Fruit fly (Drosophila melanogaster) whole organism, prepupa: ENCODE measurements around the gene Cpr65Eb.

Source experiments
- Blimp-1 ChIP-seq: fragments of 200-800 bp; sonication (Bioruptor generic); optimal IDR thresholded peaks from 3 replicates; lab custom pipeline; 2017; ENCODE audit warnings: missing biosample characterization, missing genetic modification characterization, mild to moderate bottlenecking, moderate library complexity, missing genetic modification reagents
- CG10669 ChIP-seq: fragments of 200-800 bp; sonication (Bioruptor generic); optimal IDR thresholded peaks from 3 replicates; lab custom pipeline; 2018; ENCODE audit warnings: missing biosample characterization, mild to moderate bottlenecking, missing genetic modification characterization, moderate library complexity
- CG11294 ChIP-seq: fragments of 200-800 bp; sonication (Bioruptor generic); IDR thresholded peaks from 2 replicates; pipeline ENCODE4 v1.3.6; 2022; ENCODE audit warnings: missing biosample characterization, missing genetic modification characterization
- CG11762 ChIP-seq: fragments of 200-800 bp; sonication (Bioruptor generic); optimal IDR thresholded peaks from 3 replicates; lab custom pipeline; 2016; ENCODE audit warnings: missing biosample characterization, missing genetic modification characterization; ENCODE audit not compliant: insufficient read depth
- CG11902 ChIP-seq: fragments of 200-800 bp; sonication (Bioruptor generic); optimal IDR thresholded peaks from 3 replicates; lab custom pipeline; 2016; ENCODE audit warnings: missing biosample characterization, missing genetic modification characterization
- CG16779 ChIP-seq: fragments of 200-800 bp; sonication (Bioruptor generic); optimal IDR thresholded peaks from 3 replicates; lab custom pipeline; 2017; ENCODE audit warnings: missing biosample characterization, mild to moderate bottlenecking, missing genetic modification characterization
- CG3032 ChIP-seq: fragments of 200-800 bp; optimal IDR thresholded peaks from 2 replicates; lab custom pipeline; 2019; ENCODE audit warnings: missing biosample characterization, mild to moderate bottlenecking, missing genetic modification characterization, moderate library complexity
- CG31627 ChIP-seq: fragments of 200-800 bp; sonication (Bioruptor generic); optimal IDR thresholded peaks from 3 replicates; lab custom pipeline; 2016; ENCODE audit warnings: missing biosample characterization, missing genetic modification characterization
- CG34406 ChIP-seq: fragments of 200-800 bp; sonication (Bioruptor generic); optimal IDR thresholded peaks from 3 replicates; lab custom pipeline; 2016; ENCODE audit warnings: missing biosample characterization, missing genetic modification characterization
- CG3919 ChIP-seq: fragments of 200-800 bp; sonication (Bioruptor generic); optimal IDR thresholded peaks from 3 replicates; lab custom pipeline; 2016; ENCODE audit warnings: missing biosample characterization, missing genetic modification characterization
- CG4318 ChIP-seq: fragments of 200-800 bp; sonication (Bioruptor generic); optimal IDR thresholded peaks from 3 replicates; lab custom pipeline; 2017; ENCODE audit warnings: missing biosample characterization, mild to moderate bottlenecking, missing genetic modification characterization
- CG6163 ChIP-seq: fragments of 200-800 bp; sonication (Bioruptor generic); IDR thresholded peaks from 3 replicates; pipeline ENCODE4 v1.3.6; 2022; ENCODE audit warnings: missing biosample characterization, missing genetic modification characterization
- CG6792 ChIP-seq: fragments of 200-800 bp; sonication (Bioruptor generic); optimal IDR thresholded peaks from 3 replicates; lab custom pipeline; 2016; ENCODE audit warnings: missing biosample characterization, missing genetic modification characterization
- CG6808 ChIP-seq: fragments of 200-800 bp; sonication (Bioruptor generic); optimal IDR thresholded peaks from 3 replicates; lab custom pipeline; 2017; ENCODE audit warnings: missing biosample characterization, missing genetic modification characterization, mild to moderate bottlenecking, moderate library complexity, missing genetic modification reagents
- CG6854 ChIP-seq: fragments of 200-800 bp; sonication (Bioruptor generic); optimal IDR thresholded peaks from 2 replicates; lab custom pipeline; 2017; ENCODE audit warnings: missing biosample characterization, mild to moderate bottlenecking, missing genetic modification characterization
- CG8119 ChIP-seq: fragments of 200-800 bp; sonication (Bioruptor generic); IDR thresholded peaks from 3 replicates; pipeline ENCODE4 v1.3.6; 2022; ENCODE audit warnings: missing biosample characterization, missing genetic modification characterization
- CG8632 ChIP-seq: fragments of 200-800 bp; sonication (Bioruptor generic); optimal IDR thresholded peaks from 3 replicates; lab custom pipeline; 2016; ENCODE audit warnings: missing biosample characterization, missing genetic modification characterization
- CG9139 ChIP-seq: fragments of 200-800 bp; sonication (Bioruptor generic); optimal IDR thresholded peaks from 3 replicates; lab custom pipeline; 2017; ENCODE audit warnings: missing biosample characterization, mild to moderate bottlenecking, missing genetic modification characterization
- Eip78C ChIP-seq: fragments of 200-800 bp; sonication (Bioruptor generic); peaks from one replicate; lab custom pipeline; 2016; ENCODE audit warnings: missing biosample characterization, missing genetic modification characterization
- Eip93F ChIP-seq: fragments of 200-800 bp; sonication (Bioruptor generic); optimal IDR thresholded peaks from 2 replicates; lab custom pipeline; 2016; ENCODE audit warnings: missing biosample characterization, mild to moderate bottlenecking, missing genetic modification characterization
- Ets21C ChIP-seq: fragments of 200-800 bp; sonication (Bioruptor generic); optimal IDR thresholded peaks from 3 replicates; lab custom pipeline; 2016; ENCODE audit warnings: missing biosample characterization, missing genetic modification characterization
- Ets96B ChIP-seq: fragments of 200-800 bp; optimal IDR thresholded peaks from 2 replicates; lab custom pipeline; 2019; ENCODE audit warnings: missing biosample characterization, mild to moderate bottlenecking, missing genetic modification characterization, moderate library complexity
- Gug ChIP-seq: fragments of 200-800 bp; sonication (Bioruptor generic); IDR thresholded peaks from 2 replicates; pipeline ENCODE4 v1.3.6; 2022; ENCODE audit warnings: missing biosample characterization, missing genetic modification characterization
- Hr39 ChIP-seq: fragments of 200-800 bp; sonication (Bioruptor generic); optimal IDR thresholded peaks from 2 replicates; lab custom pipeline; 2016; ENCODE audit warnings: missing biosample characterization, missing genetic modification characterization
- Lpt ChIP-seq: fragments of 200-800 bp; sonication (Bioruptor generic); optimal IDR thresholded peaks from 3 replicates; lab custom pipeline; 2016; ENCODE audit warnings: missing biosample characterization, missing genetic modification characterization
- Met ChIP-seq: fragments of 200-800 bp; sonication (Bioruptor generic); optimal IDR thresholded peaks from 3 replicates; lab custom pipeline; 2016; ENCODE audit warnings: missing biosample characterization, missing genetic modification characterization
- OdsH ChIP-seq: fragments of 200-800 bp; sonication (Bioruptor generic); optimal IDR thresholded peaks from 3 replicates; lab custom pipeline; 2016; ENCODE audit warnings: missing biosample characterization, missing genetic modification characterization
- Smox ChIP-seq: fragments of 200-800 bp; sonication (Bioruptor generic); optimal IDR thresholded peaks from 3 replicates; lab custom pipeline; 2016; ENCODE audit warnings: missing biosample characterization, missing genetic modification characterization
- Sox102F ChIP-seq: fragments of 200-800 bp; sonication (Bioruptor generic); optimal IDR thresholded peaks from 2 replicates; lab custom pipeline; 2016; ENCODE audit warnings: missing biosample characterization, mild to moderate bottlenecking, missing genetic modification characterization
- Sox14 ChIP-seq: fragments of 200-800 bp; sonication (Bioruptor generic); optimal IDR thresholded peaks from 3 replicates; lab custom pipeline; 2016; ENCODE audit warnings: missing biosample characterization, missing genetic modification characterization
- Sox15 ChIP-seq: fragments of 200-800 bp; sonication (Bioruptor generic); optimal IDR thresholded peaks from 3 replicates; lab custom pipeline; 2016; ENCODE audit warnings: missing biosample characterization, missing genetic modification characterization
- achi ChIP-seq: fragments of 200-800 bp; sonication (Bioruptor generic); optimal IDR thresholded peaks from 3 replicates; lab custom pipeline; 2016; ENCODE audit warnings: missing biosample characterization, missing genetic modification characterization
- acj6 ChIP-seq: fragments of 200-800 bp; sonication (Bioruptor generic); optimal IDR thresholded peaks from 3 replicates; lab custom pipeline; 2016; ENCODE audit warnings: missing biosample characterization, missing genetic modification characterization
- cyc ChIP-seq: fragments of 200-800 bp; sonication (Bioruptor generic); optimal IDR thresholded peaks from 3 replicates; lab custom pipeline; 2016; ENCODE audit warnings: missing biosample characterization, missing genetic modification characterization
- dsx ChIP-seq: fragments of 200-800 bp; optimal IDR thresholded peaks from 3 replicates; lab custom pipeline; 2019; ENCODE audit warnings: missing biosample characterization, mild to moderate bottlenecking, missing genetic modification characterization, moderate library complexity; ENCODE audit not compliant: poor library complexity, severe bottlenecking
- eg ChIP-seq: fragments of 200-800 bp; sonication (Bioruptor generic); IDR thresholded peaks from 3 replicates; pipeline ENCODE4 v1.3.6; 2022; ENCODE audit warnings: missing biosample characterization, missing genetic modification characterization
- fd59A ChIP-seq: fragments of 200-800 bp; sonication (Bioruptor generic); optimal IDR thresholded peaks from 2 replicates; lab custom pipeline; 2017; ENCODE audit warnings: missing biosample characterization, mild to moderate bottlenecking, missing genetic modification characterization, missing genetic modification reagents
- fd85E ChIP-seq: fragments of 200-800 bp; sonication (Bioruptor generic); optimal IDR thresholded peaks from 3 replicates; lab custom pipeline; 2016; ENCODE audit warnings: missing biosample characterization, missing genetic modification characterization
- net ChIP-seq: fragments of 200-800 bp; sonication (Bioruptor generic); optimal IDR thresholded peaks from 3 replicates; lab custom pipeline; 2016; ENCODE audit warnings: missing biosample characterization, missing genetic modification characterization
- pdm3 ChIP-seq: fragments of 200-800 bp; sonication (Bioruptor generic); optimal IDR thresholded peaks from 3 replicates; lab custom pipeline; 2016; ENCODE audit warnings: missing biosample characterization, missing genetic modification characterization
- spab ChIP-seq: fragments of 200-800 bp; sonication (Bioruptor generic); optimal IDR thresholded peaks from 2 replicates; lab custom pipeline; 2017; ENCODE audit warnings: missing biosample characterization, mild to moderate bottlenecking, missing genetic modification characterization, missing genetic modification reagents
- svp ChIP-seq: fragments of 200-800 bp; sonication (Bioruptor generic); peaks from one replicate; lab custom pipeline; 2016; ENCODE audit warnings: missing biosample characterization, missing genetic modification characterization
- topi ChIP-seq: fragments of 200-800 bp; sonication (Bioruptor generic); optimal IDR thresholded peaks from 3 replicates; lab custom pipeline; 2016; ENCODE audit warnings: missing biosample characterization, missing genetic modification characterization
- vri ChIP-seq: fragments of 200-800 bp; sonication (Bioruptor generic); optimal IDR thresholded peaks from 3 replicates; lab custom pipeline; 2016; ENCODE audit warnings: missing biosample characterization, mild to moderate bottlenecking, missing genetic modification characterization

Gene Cpr65Eb

DNA sequence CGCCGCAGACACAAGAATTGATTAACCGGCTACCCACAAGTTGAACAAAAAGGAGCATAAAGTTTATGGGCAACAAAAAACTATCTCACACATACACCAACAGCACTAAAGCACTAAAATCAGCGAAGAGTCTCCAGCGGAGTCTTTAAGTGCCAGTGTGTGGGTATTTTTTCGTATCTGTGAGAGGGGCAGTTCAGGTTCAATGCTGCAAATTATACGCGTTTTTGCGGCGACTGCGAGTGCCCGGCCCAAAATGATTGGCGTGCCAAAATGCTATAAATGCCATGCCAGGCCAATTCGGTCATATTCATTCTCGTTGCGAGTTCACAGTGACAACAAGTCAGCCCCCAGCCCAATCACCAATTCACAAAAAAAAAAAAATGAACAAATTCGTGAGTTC lies 4.3 kb upstream of the Cpr65Eb start, which contains the start of gene Cpr65Ec:
Gene Cpr65Ec (plus strand): TSS at position 301 of the 400 bp plus-strand sequence.
- no peak for TF ChIP-seq CG11762 (GFP tag; lab: Kevin White, UChicago)
- no peak for TF ChIP-seq CG4318 (GFP tag; lab: Kevin White, UChicago)
- TF ChIP-seq dsx (GFP tag; lab: Kevin White, UChicago) = no peak
- no peak for TF ChIP-seq Sox15 (GFP tag; lab: Kevin White, UChicago)
- no peak for TF ChIP-seq CG8119 (GFP tag; lab: Robert Waterston, UW)
- TF ChIP-seq OdsH (GFP tag; lab: Kevin White, UChicago) = no peak
- no peak for TF ChIP-seq CG9139 (GFP tag; lab: Kevin White, UChicago)
- no peak for TF ChIP-seq fd59A (GFP tag; lab: Kevin White, UChicago)
- no peak for TF ChIP-seq CG3032 (tag; lab: Kevin White, UChicago)
- no peak for TF ChIP-seq acj6 (GFP tag; lab: Kevin White, UChicago)
- TF ChIP-seq CG6854 = no peak
- TF ChIP-seq Ets21C (GFP tag; lab: Kevin White, UChicago) = no peak
- TF ChIP-seq Sox14 (GFP tag; lab: Kevin White, UChicago) = no peak
- TF ChIP-seq CG10669 (GFP tag; lab: Kevin White, UChicago) = no peak
- TF ChIP-seq Met (GFP tag; lab: Kevin White, UChicago) = no peak

DNA sequence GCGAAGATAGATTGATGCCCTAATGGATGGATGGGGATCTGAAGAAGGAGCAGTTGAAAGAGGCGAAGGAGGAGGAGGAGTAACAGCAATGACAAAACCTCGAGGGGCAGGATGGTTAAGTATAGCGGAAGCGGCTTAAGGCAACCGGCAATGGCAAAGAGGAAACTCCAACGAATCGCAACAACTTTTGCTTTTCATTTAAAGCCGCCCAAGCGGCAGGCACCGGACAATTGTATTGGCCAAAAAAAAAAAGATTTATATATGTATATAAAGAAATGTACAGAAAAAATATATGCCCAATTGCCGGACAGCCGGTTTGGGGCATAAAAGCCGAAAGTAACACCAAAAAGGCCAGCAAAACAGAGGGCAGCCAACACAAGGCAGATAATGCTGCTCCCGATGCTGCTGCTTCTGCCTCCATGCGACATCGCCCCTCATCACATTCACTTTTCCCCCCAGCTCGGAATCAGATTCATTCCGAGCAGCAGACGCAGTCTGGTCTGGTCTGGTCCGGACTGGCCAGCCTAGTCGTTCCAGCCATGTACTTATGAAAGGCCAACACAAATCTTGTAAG lies 2.8 kb upstream of the Cpr65Eb start:
- TF ChIP-seq CG4318 (GFP tag; lab: Kevin White, UChicago) = no peak
- TF ChIP-seq CG9139 (GFP tag; lab: Kevin White, UChicago) = no peak
- peak; percentile 0 for TF ChIP-seq CG6854
- TF ChIP-seq svp = peak; percentile 62
- TF ChIP-seq OdsH (GFP tag; lab: Kevin White, UChicago) = no peak
- TF ChIP-seq CG8632 (GFP tag; lab: Kevin White, UChicago) = no peak
- peak; percentile 90 for TF ChIP-seq Blimp-1 (GFP tag; lab: Kevin White, UChicago)
- TF ChIP-seq Eip93F (GFP tag; lab: Kevin White, UChicago) = no peak
- TF ChIP-seq Sox102F (GFP tag; lab: Kevin White, UChicago) = no peak
- TF ChIP-seq Met (GFP tag; lab: Kevin White, UChicago) = no peak

DNA sequence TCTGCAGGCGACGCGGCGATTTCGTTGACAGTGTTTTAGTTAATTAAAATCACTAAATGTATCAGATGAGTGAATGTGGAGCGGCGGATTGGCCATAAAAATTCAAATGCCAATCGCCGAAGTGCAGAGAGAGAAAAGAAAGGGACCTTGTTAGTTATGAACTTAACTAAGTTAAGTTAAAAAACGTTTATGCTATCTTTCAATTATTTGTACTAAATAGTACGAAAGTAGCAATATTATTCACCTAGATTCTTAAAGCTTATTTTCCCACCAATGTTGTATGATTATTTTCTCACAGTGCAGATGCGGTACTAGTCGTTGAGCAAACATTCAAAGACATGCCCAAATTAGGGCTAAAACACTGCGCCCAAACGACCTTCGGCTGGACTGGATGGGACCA lies 2.2 kb upstream of the Cpr65Eb start:
- TF ChIP-seq OdsH (GFP tag; lab: Kevin White, UChicago) (peak; percentile 18), CG6808 (peak; percentile 22), cyc (GFP tag; lab: Kevin White, UChicago) (peak; percentile 17), dsx (GFP tag; lab: Kevin White, UChicago) (no peak), CG6792 (GFP tag; lab: Kevin White, UChicago) (peak; percentile 34), vri (GFP tag; lab: Kevin White, UChicago) (no peak), CG4318 (GFP tag; lab: Kevin White, UChicago) (no peak), CG16779 (no peak), Lpt (no peak), CG3919 (GFP tag; lab: Kevin White, UChicago) (peak; percentile 77), Blimp-1 (GFP tag; lab: Kevin White, UChicago) (no peak), CG11902 (GFP tag; lab: Kevin White, UChicago) (peak; percentile 14), fd59A (GFP tag; lab: Kevin White, UChicago) (no peak), net (GFP tag; lab: Kevin White, UChicago) (peak; percentile 13), Eip93F (GFP tag; lab: Kevin White, UChicago) (no peak), Gug (no peak), CG11294 (GFP tag; lab: Robert Waterston, UW) (no peak), topi (GFP tag; lab: Kevin White, UChicago) (peak; percentile 26), Ets96B (peak; percentile 39), Hr39 (GFP tag; lab: Kevin White, UChicago) (no peak), CG31627 (GFP tag; lab: Kevin White, UChicago) (no peak), Ets21C (GFP tag; lab: Kevin White, UChicago) (no peak), spab (GFP tag; lab: Kevin White, UChicago) (peak; percentile 32), eg (GFP tag; lab: Robert Waterston, UW) (peak; percentile 56; the same call in 1 of the 3 replicates), CG8119 (GFP tag; lab: Robert Waterston, UW) (no peak), Smox (no peak), fd85E (GFP tag; lab: Kevin White, UChicago) (no peak), CG34406 (peak; percentile 24), CG9139 (GFP tag; lab: Kevin White, UChicago) (no peak), Met (GFP tag; lab: Kevin White, UChicago) (peak; percentile 3), Sox15 (GFP tag; lab: Kevin White, UChicago) (no peak), achi (GFP tag; lab: Kevin White, UChicago) (peak; percentile 39), CG6163 (peak; percentile 47; the same call in 2 of the 3 replicates), Eip78C (GFP tag; lab: Kevin White, UChicago) (peak; percentile 79), pdm3 (GFP tag; lab: Kevin White, UChicago) (peak; percentile 45)
